Worm (Caenorhabditis elegans) whole organism, L3 larva: ENCODE data around the gene C07A12.18.

Experiments
- ceh-9 ChIP-seq: sonication (generic microtip); optimal IDR thresholded peaks from 2 replicates; lab custom pipeline; 2018; ENCODE audit warnings: missing biosample characterization, missing genetic modification characterization
- elt-2 ChIP-seq: sonication (generic microtip); optimal IDR thresholded peaks from 2 replicates; lab custom pipeline; 2016; ENCODE audit warnings: missing genetic modification reagents, mild to moderate bottlenecking, missing genetic modification characterization, missing compliant biosample characterization
- lin-39 ChIP-seq: fragments of 150-350 bp; optimal IDR thresholded peaks from 2 replicates; lab custom pipeline; 2018; ENCODE audit warnings: missing biosample characterization, missing genetic modification reagents, missing genetic modification characterization
- mdl-1 ChIP-seq: fragments of 150-350 bp; optimal IDR thresholded peaks from 2 replicates; lab custom pipeline; 2014; ENCODE audit warnings: missing biosample characterization, missing genetic modification characterization
- nhr-237 ChIP-seq: fragments of 150-350 bp; optimal IDR thresholded peaks from 2 replicates; lab custom pipeline; 2014; ENCODE audit warnings: missing biosample characterization, missing genetic modification characterization
- nhr-76 ChIP-seq: fragments of 150-350 bp; sonication (generic microtip); optimal IDR thresholded peaks from 5 replicates; lab custom pipeline; 2014; ENCODE audit warnings: missing biosample characterization, missing genetic modification characterization
- pqm-1 ChIP-seq: fragments of 150-350 bp; optimal IDR thresholded peaks from 2 replicates; lab custom pipeline; 2017; ENCODE audit warnings: missing biosample characterization, missing genetic modification characterization, inconsistent platforms

- TF ChIP-seq ceh-9 (tag; lab: Kevin White, UChicago) (no peak), nhr-237 (tag; lab: Kevin White, UChicago) (no peak), elt-2 (no peak), nhr-76 (tag; lab: Kevin White, UChicago) (no peak), lin-39 (tag; lab: Kevin White, UChicago) (no peak), pqm-1 (no peak), mdl-1 (tag; lab: Kevin White, UChicago) (no peak)
Measured at ce11 chrX:4548929-4549328, 774 bp downstream of the C07A12.18 start.
